Fruit fly (Drosophila melanogaster) whole organism, wandering third instar larva: ENCODE results near the gene Tdg.

ENCODE experiments used
- Abd-B ChIP-seq: fragments of >200 bp; optimal IDR thresholded peaks from 2 replicates; lab custom pipeline; 2017; ENCODE audit warnings: missing biosample characterization, missing genetic modification characterization
- CG32264 ChIP-seq: fragments of 200-800 bp; sonication (Bioruptor generic); optimal IDR thresholded peaks from 2 replicates; lab custom pipeline; 2016; ENCODE audit warnings: missing biosample characterization, missing genetic modification characterization
- CG9705 ChIP-seq: fragments of 200-800 bp; sonication (Bioruptor generic); optimal IDR thresholded peaks from 2 replicates; lab custom pipeline; 2018; ENCODE audit warnings: missing biosample characterization, mild to moderate bottlenecking, missing genetic modification characterization
- CrebA ChIP-seq: fragments of 200-800 bp; sonication (Bioruptor generic); optimal IDR thresholded peaks from 2 replicates; lab custom pipeline; 2016; ENCODE audit warnings: missing biosample characterization, mild to moderate bottlenecking, missing genetic modification characterization, borderline replicate concordance
- Dfd ChIP-seq: fragments of >200 bp; optimal IDR thresholded peaks from 2 replicates; lab custom pipeline; 2017; ENCODE audit warnings: missing biosample characterization, missing genetic modification characterization
- Dif ChIP-seq: fragments of 200-275, 200-300 bp; sonication (Bioruptor generic); optimal IDR thresholded peaks from 2 replicates; lab custom pipeline; 2018; ENCODE audit warnings: missing biosample characterization, missing genetic modification characterization; ENCODE audit not compliant: partially characterized antibody
- GATAd ChIP-seq: sonication (Bioruptor generic); optimal IDR thresholded peaks from 2 replicates; lab custom pipeline; 2016; ENCODE audit warnings: missing biosample characterization, missing genetic modification characterization
- HLH106 ChIP-seq: fragments of 200-800 bp; optimal IDR thresholded peaks from 3 replicates; lab custom pipeline; 2019; ENCODE audit warnings: missing biosample characterization, mild to moderate bottlenecking, missing genetic modification characterization, moderate library complexity
- Hnf4 ChIP-seq: fragments of 200-800 bp; sonication (Bioruptor generic); optimal IDR thresholded peaks from 2 replicates; lab custom pipeline; 2016; ENCODE audit warnings: missing biosample characterization, mild to moderate bottlenecking, missing genetic modification characterization
- Hr78 ChIP-seq: fragments of >200 bp; optimal IDR thresholded peaks from 2 replicates; lab custom pipeline; 2017; ENCODE audit warnings: missing biosample characterization, missing genetic modification characterization
- Hr83 ChIP-seq: fragments of 200-300 bp; sonication (Bioruptor generic); optimal IDR thresholded peaks from 2 replicates; lab custom pipeline; 2016; ENCODE audit warnings: missing biosample characterization, mild to moderate bottlenecking, missing genetic modification characterization, moderate library complexity; ENCODE audit not compliant: poor library complexity, severe bottlenecking
- Jra ChIP-seq: sonication (Bioruptor generic); optimal IDR thresholded peaks from 2 replicates; lab custom pipeline; 2016; ENCODE audit warnings: missing biosample characterization, missing genetic modification characterization
- Myc ChIP-seq: fragments of >200 bp; optimal IDR thresholded peaks from 2 replicates; lab custom pipeline; 2017
- N ChIP-seq: fragments of >200 bp; optimal IDR thresholded peaks from 2 replicates; lab custom pipeline; 2018; ENCODE audit warnings: missing biosample characterization, missing external identifiers, missing genetic modification characterization
- OdsH ChIP-seq: fragments of 200-800 bp; sonication (Bioruptor generic); optimal IDR thresholded peaks from 2 replicates; lab custom pipeline; 2016; ENCODE audit warnings: missing biosample characterization, mild to moderate bottlenecking, missing genetic modification characterization
- Rel ChIP-seq, 2 experiments: fragments of 200-800 bp; sonication (Bioruptor generic) in 1 of 2; optimal IDR thresholded peaks; 2 replicates in 1 of 2; 3 replicates in 1 of 2; lab custom pipeline; 2016 to 2019; ENCODE audit warnings: mild to moderate bottlenecking in 2 of 2, missing biosample characterization in 2 of 2, missing genetic modification characterization in 2 of 2, moderate library complexity in 1 of 2
- Sp1 ChIP-seq: fragments of 200-800 bp; sonication (Bioruptor generic); optimal IDR thresholded peaks from 3 replicates; lab custom pipeline; 2019; ENCODE audit warnings: missing biosample characterization, mild to moderate bottlenecking, missing genetic modification characterization, moderate library complexity
- Vsx2 ChIP-seq: fragments of 200-300, 225-300 bp; sonication (Bioruptor generic); optimal IDR thresholded peaks from 2 replicates; lab custom pipeline; 2018; ENCODE audit warnings: missing biosample characterization, missing genetic modification characterization; ENCODE audit not compliant: partially characterized antibody
- br ChIP-seq: fragments of 200-800 bp; sonication (Bioruptor generic); optimal IDR thresholded peaks from 2 replicates; lab custom pipeline; 2016; ENCODE audit warnings: missing biosample characterization, missing genetic modification characterization
- brk ChIP-seq: fragments of 200-800 bp; sonication (Bioruptor generic); optimal IDR thresholded peaks from 2 replicates; lab custom pipeline; 2016; ENCODE audit warnings: missing biosample characterization, mild to moderate bottlenecking, missing genetic modification characterization
- dl ChIP-seq, 2 experiments: fragments of 175-275, 200-275 bp in 1 of 2; fragments of 200-275 bp in 1 of 2; sonication (Bioruptor generic); optimal IDR thresholded peaks; lab custom pipeline; 2018; ENCODE audit warnings: mild to moderate bottlenecking in 2 of 2, missing biosample characterization in 2 of 2, missing genetic modification characterization in 2 of 2, moderate library complexity in 2 of 2; ENCODE audit not compliant: partially characterized antibody in 2 of 2, insufficient read depth in 1 of 2
- dmrt93B ChIP-seq: fragments of 200-800 bp; sonication (Bioruptor generic); optimal IDR thresholded peaks from 2 replicates; lab custom pipeline; 2018; ENCODE audit warnings: missing biosample characterization, mild to moderate bottlenecking, missing genetic modification characterization
- dsf ChIP-seq: sonication (Bioruptor generic); optimal IDR thresholded peaks from 2 replicates; lab custom pipeline; 2016; ENCODE audit warnings: missing biosample characterization, missing genetic modification characterization, borderline replicate concordance
- ey ChIP-seq: fragments of 200-800 bp; sonication (Bioruptor generic); optimal IDR thresholded peaks from 2 replicates; lab custom pipeline; 2016; ENCODE audit warnings: missing biosample characterization, missing genetic modification characterization
- fru ChIP-seq: fragments of 200-800 bp; sonication (Bioruptor generic); optimal IDR thresholded peaks from 3 replicates; lab custom pipeline; 2016; ENCODE audit warnings: missing biosample characterization, mild to moderate bottlenecking, missing genetic modification characterization
- h ChIP-seq: fragments of 200-800 bp; sonication (Bioruptor generic); optimal IDR thresholded peaks from 3 replicates; lab custom pipeline; 2016; ENCODE audit warnings: missing biosample characterization, mild to moderate bottlenecking, missing genetic modification characterization
- jim ChIP-seq: fragments of 175-275, 200-325 bp; sonication (Bioruptor generic); optimal IDR thresholded peaks from 2 replicates; lab custom pipeline; 2016; ENCODE audit warnings: missing biosample characterization, mild to moderate bottlenecking, missing genetic modification characterization
- lola ChIP-seq: fragments of >200 bp; optimal IDR thresholded peaks from 2 replicates; lab custom pipeline; 2017; ENCODE audit warnings: missing biosample characterization, missing genetic modification characterization
- pan ChIP-seq: fragments of >200 bp; optimal IDR thresholded peaks from 2 replicates; lab custom pipeline; 2017
- psq ChIP-seq: fragments of 200-800 bp; sonication (Bioruptor generic); optimal IDR thresholded peaks from 3 replicates; lab custom pipeline; 2017; ENCODE audit warnings: missing biosample characterization, mild to moderate bottlenecking, missing genetic modification characterization, moderate library complexity
- rgr ChIP-seq: fragments of 200-800 bp; sonication (Bioruptor generic); optimal IDR thresholded peaks from 3 replicates; lab custom pipeline; 2016; ENCODE audit warnings: missing biosample characterization, mild to moderate bottlenecking, missing genetic modification characterization
- sage ChIP-seq: fragments of 200-800 bp; sonication (Bioruptor generic); optimal IDR thresholded peaks from 2 replicates; lab custom pipeline; 2016; ENCODE audit warnings: missing biosample characterization, mild to moderate bottlenecking, missing genetic modification characterization
- sv ChIP-seq: fragments of 200-800 bp; sonication (Bioruptor generic); optimal IDR thresholded peaks from 3 replicates; lab custom pipeline; 2016; ENCODE audit warnings: missing biosample characterization, missing genetic modification characterization
- usp ChIP-seq: fragments of >200 bp; optimal IDR thresholded peaks from 2 replicates; lab custom pipeline; 2017; ENCODE audit warnings: missing biosample characterization, missing genetic modification characterization

Gene Tdg

DNA sequence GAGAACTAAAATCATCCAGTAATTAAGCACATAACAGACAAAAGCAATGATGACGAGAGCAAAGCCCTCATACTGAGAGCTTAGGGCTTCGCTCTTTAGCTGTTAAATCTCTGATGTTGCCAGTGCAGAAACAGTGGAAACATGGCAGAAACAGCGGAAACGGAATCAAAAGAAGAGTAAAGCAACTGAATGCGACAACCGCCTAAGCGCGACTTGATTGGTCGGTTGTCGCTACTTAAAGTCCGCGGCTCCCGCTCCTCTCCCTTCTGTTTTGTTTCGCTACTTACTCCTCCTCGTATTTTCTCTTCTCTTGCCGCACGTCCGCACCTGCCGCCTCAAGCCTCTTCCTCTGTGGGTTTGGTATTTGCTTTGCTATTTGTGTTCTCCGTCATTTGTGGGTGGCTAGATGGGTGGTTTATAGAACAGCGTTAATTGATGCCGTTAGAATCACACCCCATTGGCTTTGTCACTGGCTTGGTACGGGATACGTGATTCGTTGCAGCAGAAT, 52.5 kb downstream of the Tdg start:
- TF ChIP-seq HLH106 (tag; lab: Kevin White, UChicago) (no peak), Hr78 (no peak), Jra (GFP tag; lab: Kevin White, UChicago) (no peak), dl (GFP tag; optimal IDR thresholded peaks at IDR 0.05; lab: Kevin White, UChicago; ENCODE audit: insufficient read depth in 1 of 2, partially characterized antibody in 2 of 2) (no peak), dsf (GFP tag; lab: Kevin White, UChicago) (no peak), Sp1 (GFP tag; lab: Kevin White, UChicago) (no peak), sage (GFP tag; lab: Kevin White, UChicago) (no peak), N (no peak), OdsH (GFP tag; lab: Kevin White, UChicago) (no peak), Dif (peak; percentile 41), CG32264 (GFP tag; lab: Kevin White, UChicago) (no peak), Myc (no peak), br (no peak), Abd-B (no peak), psq (GFP tag; lab: Kevin White, UChicago) (peak; percentile 51), lola (GFP tag; lab: Kevin White, UChicago) (no peak), brk (no peak)
- TF ChIP-seq, all 38 proteins: peak for 2

dm6 chr4:502510-503087, 55.1 kb downstream of the Tdg start:
- TF ChIP-seq h (GFP tag; lab: Kevin White, UChicago) (no peak), Dif (peak; percentile 6), Sp1 (GFP tag; lab: Kevin White, UChicago) (no peak), Jra (GFP tag; lab: Kevin White, UChicago) (no peak), Dfd (GFP tag; lab: Kevin White, UChicago) (no peak)

dm6 chr4:501479-501993, 56.1 kb downstream of the Tdg start, which contains the start of gene zfh2:
TSS of gene zfh2 (plus strand) at chr4:501810.
- TF ChIP-seq dl (GFP tag; optimal IDR thresholded peaks at IDR 0.05; lab: Kevin White, UChicago; ENCODE audit: insufficient read depth in 1 of 2, partially characterized antibody in 2 of 2) (peak; percentile 78 to 87), brk (peak; percentile 35), Dif (peak; percentile 83), Abd-B (no peak), Myc (no peak), dmrt93B (GFP tag; lab: Kevin White, UChicago) (no peak), pan (lab: Kevin White, UChicago) (no peak), fru (peak; percentile 88), sv (GFP tag; lab: Kevin White, UChicago) (no peak), Hr78 (no peak), OdsH (GFP tag; lab: Kevin White, UChicago) (peak; percentile 25), usp (GFP tag; lab: Kevin White, UChicago) (no peak), jim (GFP tag; lab: Kevin White, UChicago) (no peak), lola (GFP tag; lab: Kevin White, UChicago) (no peak), Hnf4 (GFP tag; lab: Kevin White, UChicago) (peak; percentile 4), dsf (GFP tag; lab: Kevin White, UChicago) (no peak), sage (GFP tag; lab: Kevin White, UChicago) (no peak), br (no peak), rgr (GFP tag; lab: Kevin White, UChicago) (peak; percentile 16), psq (GFP tag; lab: Kevin White, UChicago) (no peak), Jra (GFP tag; lab: Kevin White, UChicago) (peak; percentile 71), Hr83 (GFP tag; lab: Kevin White, UChicago) (no peak), Vsx2 (GFP tag; lab: Kevin White, UChicago) (peak; percentile 94), h (GFP tag; lab: Kevin White, UChicago) (no peak), CrebA (GFP tag; lab: Kevin White, UChicago) (peak; percentile 52), CG32264 (GFP tag; lab: Kevin White, UChicago) (no peak), Dfd (GFP tag; lab: Kevin White, UChicago) (no peak), CG9705 (GFP tag; lab: Kevin White, UChicago) (no peak), Rel (GFP tag; optimal IDR thresholded peaks at IDR 0.05; lab: Kevin White, UChicago) (peak; percentile 45), Rel (tag; optimal IDR thresholded peaks at IDR 0.05; lab: Kevin White, UChicago) (no peak), GATAd (GFP tag; lab: Kevin White, UChicago) (no peak), ey (GFP tag; lab: Kevin White, UChicago) (no peak), Sp1 (GFP tag; lab: Kevin White, UChicago) (peak; percentile 2)
